Worm (Caenorhabditis elegans): ENCODE measurements around the gene nlp-23.

nlp-23 gene

ce11 chrX:2382227-2382626, 39.5 kb upstream of the nlp-23 start (continued):
- peak; percentile 63 for TF ChIP-seq C16A3.4 (tag; optimal IDR thresholded peaks at IDR 0.05)
- peak; percentile 26 for TF ChIP-seq fkh-8 (tag; optimal IDR thresholded peaks at IDR 0.05)
- no peak for TF ChIP-seq pax-3 (tag; optimal IDR thresholded peaks at IDR 0.05)
- TF ChIP-seq unc-86 (tag; optimal IDR thresholded peaks at IDR 0.05): peak; percentile 43
- TF ChIP-seq nhr-47 (tag; optimal IDR thresholded peaks at IDR 0.05): peak; percentile 75
- TF ChIP-seq sptf-1 (tag; optimal IDR thresholded peaks at IDR 0.05): no peak
- no peak for TF ChIP-seq ceh-63 (GFP tag; optimal IDR thresholded peaks at IDR 0.05)
- peak; percentile 75 for TF ChIP-seq swsn-7 (tag; optimal IDR thresholded peaks at IDR 0.05)
- TF ChIP-seq mdl-1 (tag; optimal IDR thresholded peaks at IDR 0.05): peak in 1 of 2 experiments; percentile 28
- peak; percentile 32 for TF ChIP-seq blmp-1 (tag; optimal IDR thresholded peaks at IDR 0.05)
- no peak for TF ChIP-seq unc-62 (GFP tag; optimal IDR thresholded peaks at IDR 0.05)
- peak; percentile 49 for TF ChIP-seq nhr-19 (GFP tag; conservative IDR thresholded peaks at IDR 0.05)
- TF ChIP-seq mep-1 (tag; optimal IDR thresholded peaks at IDR 0.05): peak; percentile 51
- no peak for TF ChIP-seq hlh-4 (tag; optimal IDR thresholded peaks at IDR 0.05)
- 0 out of 2 replicates have a peak, but pooled peaks have one; percentile 5 for TF ChIP-seq grh-1 (GFP tag; IDR thresholded peaks at IDR 0.05)
- TF ChIP-seq unc-98 (GFP tag; IDR thresholded peaks at IDR 0.05): no peak
- peak; percentile 0 for TF ChIP-seq elt-2 (tag; optimal IDR thresholded peaks at IDR 0.05)

ce11 chrX:2381282-2381681, 38.5 kb upstream of the nlp-23 start, which contains the start of gene F47G3.4:
TSS of gene F47G3.4 (plus strand) at chrX:2381582.
- TF ChIP-seq lin-13 (GFP tag; optimal IDR thresholded peaks at IDR 0.05) (no peak), lin-39 (tag; optimal IDR thresholded peaks at IDR 0.05) (no peak), ces-1 (GFP tag; optimal IDR thresholded peaks at IDR 0.05) (no peak), ceh-8 (GFP tag; optimal IDR thresholded peaks at IDR 0.05) (no peak), ztf-4 (tag; optimal IDR thresholded peaks at IDR 0.05) (no peak), swsn-7 (tag; optimal IDR thresholded peaks at IDR 0.05) (no peak), unc-86 (tag; optimal IDR thresholded peaks at IDR 0.05) (no peak), ceh-88 (GFP tag; IDR thresholded peaks at IDR 0.05) (no peak), C16A3.4 (tag; optimal IDR thresholded peaks at IDR 0.05) (no peak), elt-2 (tag; optimal IDR thresholded peaks at IDR 0.05) (no peak), rnt-1 (tag; optimal IDR thresholded peaks at IDR 0.05) (no peak), lin-35 (GFP tag; optimal IDR thresholded peaks at IDR 0.05) (no peak), mef-2 (tag; optimal IDR thresholded peaks at IDR 0.05) (no peak), hlh-4 (tag; optimal IDR thresholded peaks at IDR 0.05) (no peak), nhr-20 (tag; optimal IDR thresholded peaks at IDR 0.05) (no peak), nhr-12 (tag; optimal IDR thresholded peaks at IDR 0.05) (no peak), zag-1 (tag; optimal IDR thresholded peaks at IDR 0.05) (no peak), efl-3 (GFP tag; optimal IDR thresholded peaks at IDR 0.05) (no peak), isw-1 (GFP tag; IDR thresholded peaks at IDR 0.05) (no peak), C34B4.2 (tag; optimal IDR thresholded peaks at IDR 0.05) (no peak)

- TF ChIP-seq efl-3 (GFP tag; optimal IDR thresholded peaks at IDR 0.05) (no peak), hlh-17 (GFP tag; optimal IDR thresholded peaks at IDR 0.05; ENCODE audit: borderline replicate concordance) (no peak), tlp-1 (tag; optimal IDR thresholded peaks at IDR 0.05) (no peak), lin-35 (GFP tag; optimal IDR thresholded peaks at IDR 0.05) (peak in 1 of 2 experiments; percentile 15), snpc-4 (tag; optimal IDR thresholded peaks at IDR 0.05) (no peak), nhr-20 (tag; optimal IDR thresholded peaks at IDR 0.05) (peak; percentile 12), nhr-85 (tag) (peak; percentile 73), nhr-84 (tag; optimal IDR thresholded peaks at IDR 0.05) (no peak), lsy-2 (tag; optimal IDR thresholded peaks at IDR 0.05) (peak in 1 of 2 experiments; percentile 19), snu-23 (GFP tag; optimal IDR thresholded peaks at IDR 0.05) (peak; percentile 50), ets-5 (GFP tag; IDR thresholded peaks at IDR 0.05) (no peak), C16A3.4 (tag; optimal IDR thresholded peaks at IDR 0.05) (no peak), blmp-1 (tag; optimal IDR thresholded peaks at IDR 0.05) (peak; percentile 13), ceh-82 (tag; optimal IDR thresholded peaks at IDR 0.05) (no peak), skn-1 (tag; optimal IDR thresholded peaks at IDR 0.05) (peak; percentile 24), ceh-88 (GFP tag; IDR thresholded peaks at IDR 0.05) (no peak), ceh-8 (GFP tag; optimal IDR thresholded peaks at IDR 0.05) (no peak), lin-13 (GFP tag; optimal IDR thresholded peaks at IDR 0.05) (no peak), pax-3 (tag; optimal IDR thresholded peaks at IDR 0.05) (no peak), efl-1 (optimal IDR thresholded peaks at IDR 0.05) (no peak), efl-1 (GFP tag; optimal IDR thresholded peaks at IDR 0.05 in 1 of 2) (peak in 1 of 2 experiments; percentile 88), ama-1 (optimal IDR thresholded peaks at IDR 0.05) (no peak), lin-14 (GFP tag; optimal IDR thresholded peaks at IDR 0.05) (peak; percentile 68), aly-2 (tag; optimal IDR thresholded peaks at IDR 0.05) (no peak), nhr-71 (tag; optimal IDR thresholded peaks at IDR 0.05) (peak; percentile 48), pag-3 (tag; optimal IDR thresholded peaks at IDR 0.05; ENCODE audit: borderline replicate concordance, insufficient read depth) (peak; percentile 7)
Measured at ce11 chrX:2380818-2381217, 38.1 kb upstream of the nlp-23 start.

All from whole organism, L1 larva.